Fruit fly (Drosophila melanogaster): ENCODE results near the gene CG34166.
"Not testable (repeated sequence)": the region's sequence is repeated elsewhere in the genome, so short reads cannot be mapped to it uniquely, and the experiment has no call there.

CG34166 gene

DNA sequence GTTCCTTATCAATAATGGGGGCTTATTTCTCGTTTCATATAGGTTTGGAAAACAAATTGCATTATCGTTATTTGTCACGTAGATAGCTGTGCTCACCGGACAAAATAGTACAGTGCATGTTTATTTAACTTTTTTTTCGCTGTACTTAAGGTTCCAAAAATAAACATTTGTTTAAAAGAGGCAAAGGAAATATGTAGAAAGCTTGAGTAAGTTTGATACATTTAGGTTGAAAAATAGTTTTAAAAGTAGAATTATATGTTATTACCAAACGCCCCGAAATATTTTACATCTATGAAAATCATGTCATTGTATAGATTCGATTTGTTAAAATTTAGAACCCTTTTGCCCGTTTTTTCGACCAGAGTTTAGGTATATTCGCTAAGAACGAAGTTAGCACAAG is 7.5 kb upstream of the CG34166 start, which contains the start of gene CG31835:
CG31835 (plus strand) TSS at position 301 of the 400 bp plus-strand sequence.
- TF ChIP-seq HLH3B (GFP tag; IDR thresholded peaks at IDR 0.05); usp (GFP tag; optimal IDR thresholded peaks at IDR 0.05); pzg (GFP tag; optimal IDR thresholded peaks at IDR 0.05): not testable (repeated sequence)

DNA sequence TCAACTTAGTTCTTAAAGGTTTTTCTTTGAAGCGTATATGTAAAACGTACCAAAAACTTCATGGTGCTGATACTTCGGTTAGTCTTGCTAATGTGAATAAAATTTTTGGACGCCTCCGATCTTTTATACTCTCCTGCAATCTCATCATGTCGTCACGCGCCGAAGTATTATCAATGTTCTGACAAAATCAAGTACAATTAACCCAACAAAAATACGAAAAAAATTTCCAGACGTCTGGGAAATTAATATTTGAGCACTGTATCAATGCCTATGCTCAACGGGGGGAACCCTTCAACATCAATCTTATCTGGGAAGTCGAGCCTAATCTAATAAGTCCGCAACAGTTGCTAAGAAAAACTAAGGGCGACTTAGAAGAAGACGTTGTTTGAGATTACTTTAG is 5.3 kb upstream of the CG34166 start, which contains the start of gene CG31775:
CG31775 (minus strand) TSS at position 101 of the 400 bp plus-strand sequence.
- TF ChIP-seq Hmr (GFP tag; optimal IDR thresholded peaks at IDR 0.05); MBD-R2 (GFP tag; IDR thresholded peaks at IDR 0.05); Adf1 (GFP tag; IDR thresholded peaks at IDR 0.05): not testable (repeated sequence)

DNA sequence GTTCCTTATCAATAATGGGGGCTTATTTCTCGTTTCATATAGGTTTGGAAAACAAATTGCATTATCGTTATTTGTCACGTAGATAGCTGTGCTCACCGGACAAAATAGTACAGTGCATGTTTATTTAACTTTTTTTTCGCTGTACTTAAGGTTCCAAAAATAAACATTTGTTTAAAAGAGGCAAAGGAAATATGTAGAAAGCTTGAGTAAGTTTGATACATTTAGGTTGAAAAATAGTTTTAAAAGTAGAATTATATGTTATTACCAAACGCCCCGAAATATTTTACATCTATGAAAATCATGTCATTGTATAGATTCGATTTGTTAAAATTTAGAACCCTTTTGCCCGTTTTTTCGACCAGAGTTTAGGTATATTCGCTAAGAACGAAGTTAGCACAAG is 3.4 kb upstream of the CG34166 start, which contains the start of gene CG42585:
CG42585 (plus strand) TSS at position 301 of the 400 bp plus-strand sequence.
- not testable (repeated sequence) for TF ChIP-seq Aef1, Rfx, zfh1 (GFP tag; IDR thresholded peaks at IDR 0.05)

DNA sequence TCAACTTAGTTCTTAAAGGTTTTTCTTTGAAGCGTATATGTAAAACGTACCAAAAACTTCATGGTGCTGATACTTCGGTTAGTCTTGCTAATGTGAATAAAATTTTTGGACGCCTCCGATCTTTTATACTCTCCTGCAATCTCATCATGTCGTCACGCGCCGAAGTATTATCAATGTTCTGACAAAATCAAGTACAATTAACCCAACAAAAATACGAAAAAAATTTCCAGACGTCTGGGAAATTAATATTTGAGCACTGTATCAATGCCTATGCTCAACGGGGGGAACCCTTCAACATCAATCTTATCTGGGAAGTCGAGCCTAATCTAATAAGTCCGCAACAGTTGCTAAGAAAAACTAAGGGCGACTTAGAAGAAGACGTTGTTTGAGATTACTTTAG is 1.3 kb upstream of the CG34166 start, which contains the start of gene CG42586:
CG42586 (minus strand) TSS at position 101 of the 400 bp plus-strand sequence.
- not testable (repeated sequence) for TF ChIP-seq nmo (GFP tag; optimal IDR thresholded peaks at IDR 0.05); CG9876 (GFP tag; optimal IDR thresholded peaks at IDR 0.05); esg (GFP tag; conservative IDR thresholded peaks at IDR 0.05)

DNA sequence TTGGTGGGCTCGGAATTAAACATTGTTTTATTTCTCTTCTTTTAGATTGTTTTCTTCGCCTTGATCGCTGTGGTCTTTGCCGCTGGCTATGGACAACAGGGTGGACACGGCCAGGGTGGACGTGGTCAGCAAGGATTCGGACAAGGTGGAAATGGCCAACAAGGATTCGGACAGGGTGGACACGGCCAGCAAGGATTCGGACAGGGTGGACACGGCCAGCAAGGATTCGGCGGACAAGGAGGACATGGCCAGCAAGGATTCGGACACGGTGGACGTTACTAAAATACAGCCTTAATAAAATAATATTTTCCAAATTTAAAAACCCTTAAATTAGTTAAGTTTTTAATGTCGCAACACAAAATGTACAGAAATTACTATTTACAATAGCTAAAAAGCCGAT is 344 bp downstream of the CG34166 start:
- no peak for TF ChIP-seq Oaz (GFP tag; IDR thresholded peaks at IDR 0.05)
- TF ChIP-seq toy (GFP tag; IDR thresholded peaks at IDR 0.05): no peak
- TF ChIP-seq insv (GFP tag; optimal IDR thresholded peaks at IDR 0.05): no peak
- TF ChIP-seq CG6254 (GFP tag; optimal IDR thresholded peaks at IDR 0.05): peak; percentile 63
- peak; percentile 32 for TF ChIP-seq lilli (GFP tag; optimal IDR thresholded peaks at IDR 0.05)
- TF ChIP-seq klu (GFP tag; IDR thresholded peaks at IDR 0.05): no peak
- peak; percentile 8 for TF ChIP-seq Ets65A (GFP tag)
- TF ChIP-seq cad (GFP tag; optimal IDR thresholded peaks at IDR 0.05): peak; percentile 20

DNA sequence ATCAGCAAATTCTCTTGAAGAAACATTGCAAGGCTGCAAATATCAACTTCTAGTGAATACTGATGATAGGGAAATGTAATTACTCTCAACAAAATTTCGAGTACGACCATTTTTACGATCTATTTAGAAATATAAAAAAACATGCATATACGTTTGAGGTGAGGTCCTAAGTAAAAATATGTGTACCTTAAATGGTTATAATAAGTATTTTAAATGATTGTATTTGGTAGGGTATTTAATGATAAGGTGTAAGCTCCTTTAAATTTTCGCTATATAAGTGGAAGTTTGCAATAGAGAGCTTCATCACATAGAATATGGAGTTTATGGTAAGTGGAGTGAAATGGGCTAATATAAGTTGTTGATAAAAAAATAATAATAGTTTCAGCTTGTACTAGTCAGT is 1.1 kb downstream of the CG34166 start, which contains the start of gene CG42681:
CG42681 (plus strand) TSS at position 301 of the 400 bp plus-strand sequence.
- TF ChIP-seq Usf (GFP tag; optimal IDR thresholded peaks at IDR 0.05) (no peak), ttk (GFP tag; IDR thresholded peaks at IDR 0.05) (no peak), CG33557 (GFP tag; optimal IDR thresholded peaks at IDR 0.05) (no peak), crc (GFP tag; optimal IDR thresholded peaks at IDR 0.05) (no peak), CG3163 (GFP tag; optimal IDR thresholded peaks at IDR 0.05) (no peak)

DNA sequence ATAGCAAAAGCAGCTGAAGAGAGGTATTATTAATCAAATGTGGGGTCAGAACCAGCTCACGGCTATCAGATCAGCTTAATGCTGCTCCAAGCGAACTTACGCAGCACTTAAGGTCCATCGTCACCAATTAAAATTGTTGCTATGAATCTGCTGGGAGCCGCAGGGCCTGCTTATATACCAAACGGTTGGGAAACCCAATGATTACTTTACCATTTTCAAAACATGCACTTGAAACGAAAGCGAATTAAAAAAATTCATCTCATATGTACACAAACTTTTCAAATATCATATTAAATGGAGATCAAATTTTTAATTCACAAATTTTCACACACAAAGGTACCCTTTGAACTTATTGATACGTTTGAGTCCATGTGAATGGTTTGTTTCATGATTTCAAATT is 2.1 kb downstream of the CG34166 start, which contains the start of gene CG42587:
CG42587 (minus strand) TSS at position 143 of the 400 bp plus-strand sequence.
- no peak for TF ChIP-seq CG15514 (GFP tag; optimal IDR thresholded peaks at IDR 0.05)
- TF ChIP-seq yki (optimal IDR thresholded peaks at IDR 0.05): no peak
- TF ChIP-seq CG14441 (GFP tag; IDR thresholded peaks at IDR 0.05): 0 out of 2 replicates have a peak, but pooled peaks have one; percentile 36
- TF ChIP-seq Bgb (GFP tag; IDR thresholded peaks at IDR 0.05; ENCODE audit: partially characterized antibody): no peak
- no peak for TF ChIP-seq CG8359 (GFP tag; optimal IDR thresholded peaks at IDR 0.05; ENCODE audit: borderline replicate concordance)
- peak; percentile 11 for TF ChIP-seq dmrt99B (tag; optimal IDR thresholded peaks at IDR 0.05)
- no peak for TF ChIP-seq Mad (GFP tag; optimal IDR thresholded peaks at IDR 0.05)
- TF ChIP-seq maf-S (GFP tag; optimal IDR thresholded peaks at IDR 0.05): no peak
- TF ChIP-seq CG34376 (GFP tag; optimal IDR thresholded peaks at IDR 0.05): peak; percentile 63
- TF ChIP-seq CG12769 (tag; optimal IDR thresholded peaks at IDR 0.05): peak; percentile 5
- peak; percentile 6 for TF ChIP-seq Meics (GFP tag; optimal IDR thresholded peaks at IDR 0.05)
- TF ChIP-seq CG33557 (GFP tag; optimal IDR thresholded peaks at IDR 0.05): no peak
- TF ChIP-seq repo (GFP tag; optimal IDR thresholded peaks at IDR 0.05): no peak
- TF ChIP-seq btn (GFP tag; optimal IDR thresholded peaks at IDR 0.05): no peak
- TF ChIP-seq dan (GFP tag; IDR thresholded peaks at IDR 0.05): no peak
- no peak for TF ChIP-seq hth (optimal IDR thresholded peaks at IDR 0.05)
- no peak for TF ChIP-seq ken (GFP tag; IDR thresholded peaks at IDR 0.05)
- TF ChIP-seq ttk (GFP tag; IDR thresholded peaks at IDR 0.05): no peak
- TF ChIP-seq Adf1 (GFP tag; IDR thresholded peaks at IDR 0.05): no peak
- no peak for TF ChIP-seq Med (GFP tag)

All from whole organism, embryonic.